Worm (Caenorhabditis elegans) whole organism, late embryonic: ENCODE measurements around the gene F59A6.11.

Source experiments
- F13H6.1 ChIP-seq: sonication (generic microtip); optimal IDR thresholded peaks from 2 replicates; lab custom pipeline; 2016; ENCODE audit warnings: missing genetic modification characterization, missing compliant biosample characterization
- ama-1 ChIP-seq: fragments of 150-350 bp; optimal IDR thresholded peaks from 2 replicates; lab custom pipeline; 2014
- che-1 ChIP-seq: sonication (generic microtip); optimal IDR thresholded peaks from 2 replicates; lab custom pipeline; 2016; ENCODE audit warnings: mild to moderate bottlenecking, missing genetic modification characterization, missing compliant biosample characterization
- hlh-13 ChIP-seq: fragments of 200-800 bp; sonication (Bioruptor generic); optimal IDR thresholded peaks from 2 replicates; lab custom pipeline; 2018; ENCODE audit warnings: mild to moderate bottlenecking, missing genetic modification characterization, missing compliant biosample characterization
- hlh-15 ChIP-seq: sonication (generic microtip); optimal IDR thresholded peaks from 2 replicates; lab custom pipeline; 2016; ENCODE audit warnings: missing genetic modification characterization, missing compliant biosample characterization
- lim-6 ChIP-seq: sonication (generic microtip); optimal IDR thresholded peaks from 2 replicates; lab custom pipeline; 2016; ENCODE audit warnings: missing genetic modification characterization, missing compliant biosample characterization
- nhr-11 ChIP-seq: fragments of 150-350 bp; optimal IDR thresholded peaks from 2 replicates; lab custom pipeline; 2014; ENCODE audit warnings: missing biosample characterization, missing genetic modification characterization
- pha-4 ChIP-seq: fragments of 150-350 bp; optimal IDR thresholded peaks from 2 replicates; lab custom pipeline; 2018; ENCODE audit warnings: missing biosample characterization, missing genetic modification reagents, missing genetic modification characterization
- pqm-1 ChIP-seq: sonication (generic microtip); optimal IDR thresholded peaks from 2 replicates; lab custom pipeline; 2016; ENCODE audit warnings: missing genetic modification characterization, missing compliant biosample characterization
- rnt-1 ChIP-seq: sonication (generic microtip); optimal IDR thresholded peaks from 2 replicates; lab custom pipeline; 2016; ENCODE audit warnings: missing genetic modification characterization, missing compliant biosample characterization
- syd-9 ChIP-seq: sonication (generic microtip); optimal IDR thresholded peaks from 2 replicates; lab custom pipeline; 2016; ENCODE audit warnings: mild to moderate bottlenecking, missing genetic modification characterization, moderate library complexity, missing compliant biosample characterization
- unc-3 ChIP-seq, 2 experiments: fragments of 200-800 bp in 1 of 2; sonication (Bioruptor generic) in 1 of 2; sonication (generic microtip) in 1 of 2; conservative IDR thresholded peaks in 1 of 2; optimal IDR thresholded peaks in 1 of 2; 2 replicates each; pipeline versions ENCODE4 v1.3.6 to Lab custom; 2016 to 2022; ENCODE audit warnings: missing compliant biosample characterization in 2 of 2, missing genetic modification characterization in 2 of 2, missing genetic modification reagents in 1 of 2

- TF ChIP-seq syd-9 (tag; lab: Kevin White, UChicago) = no peak
- no peak for TF ChIP-seq pqm-1 (tag; lab: Kevin White, UChicago)
- no peak for TF ChIP-seq hlh-13
- no peak for TF ChIP-seq rnt-1 (tag; lab: Kevin White, UChicago)
- TF ChIP-seq lim-6 = no peak
- TF ChIP-seq nhr-11 (tag; lab: Kevin White, UChicago) = no peak
- no peak for TF ChIP-seq F13H6.1
- TF ChIP-seq pha-4 (tag; lab: Kevin White, UChicago) = no peak
- TF ChIP-seq hlh-15 (tag; lab: Kevin White, UChicago) = no peak
- TF ChIP-seq ama-1 = no peak
- no peak for TF ChIP-seq che-1 (tag; lab: Kevin White, UChicago)
- no peak for TF ChIP-seq unc-3 (GFP tag; conservative IDR thresholded peaks at IDR 0.05; lab: Robert Waterston, UW)
- no peak for TF ChIP-seq unc-3 (tag; optimal IDR thresholded peaks at IDR 0.05; lab: Kevin White, UChicago)
Observed at ce11 chrII:4985961-4986503, 12.5 kb downstream of the F59A6.11 start.
